Fruit fly (Drosophila melanogaster): ENCODE measurements around the gene Ir8a.
A peak's percentile ranks its signal among the peaks of the same experiment; 100 is the strongest.

Gene Ir8a

dm6 chrX:9250161-9250831, 13.9 kb upstream of the Ir8a start, which contains the start of gene CG17754 (continued):
- TF ChIP-seq CoRest (tag; optimal IDR thresholded peaks at IDR 0.05) (peak; percentile 79), BEAF-32 (GFP tag; optimal IDR thresholded peaks at IDR 0.05) (peak; percentile 31), CG12659 (GFP tag; optimal IDR thresholded peaks at IDR 0.05) (peak; percentile 27), Dll (GFP tag; IDR thresholded peaks at IDR 0.05; ENCODE audit: partially characterized antibody) (no peak), HmgZ (tag; optimal IDR thresholded peaks at IDR 0.05) (peak; percentile 2), CG8290 (GFP tag; optimal IDR thresholded peaks at IDR 0.05) (peak; percentile 9), CG8290 (tag; optimal IDR thresholded peaks at IDR 0.05) (no peak), CG14710 (tag; optimal IDR thresholded peaks at IDR 0.05) (peak; percentile 47), onecut (GFP tag; IDR thresholded peaks at IDR 0.05) (no peak), CG10267 (tag; optimal IDR thresholded peaks at IDR 0.05) (peak; percentile 14), Elba2 (GFP tag; optimal IDR thresholded peaks at IDR 0.05) (peak; percentile 19), CG11504 (tag; optimal IDR thresholded peaks at IDR 0.05) (peak; percentile 40), CG1603 (tag; optimal IDR thresholded peaks at IDR 0.05) (peak; percentile 8)

- no peak for TF ChIP-seq knrl (GFP tag; IDR thresholded peaks at IDR 0.05; ENCODE audit: partially characterized antibody)
- TF ChIP-seq ranshi (GFP tag; IDR thresholded peaks at IDR 0.05): 0 out of 2 replicates have a peak, but pooled peaks have one; percentile 28
- TF ChIP-seq en (GFP tag; optimal IDR thresholded peaks at IDR 0.05): no peak
- peak in 1 of 2 experiments; percentile 46 for TF ChIP-seq bsh (GFP tag; optimal IDR thresholded peaks at IDR 0.05)
- TF ChIP-seq sqz (GFP tag; optimal IDR thresholded peaks at IDR 0.05): no peak
- peak; percentile 30 for TF ChIP-seq Hsf (GFP tag; optimal IDR thresholded peaks at IDR 0.05)
- 0 out of 2 replicates have a peak, but pooled peaks have one; percentile 20 for TF ChIP-seq CG14441 (GFP tag; IDR thresholded peaks at IDR 0.05)
- TF ChIP-seq CoRest (tag; optimal IDR thresholded peaks at IDR 0.05): no peak
- no peak for TF ChIP-seq CG14014 (GFP tag; IDR thresholded peaks at IDR 0.05)
- peak; percentile 7 for TF ChIP-seq CG14710 (tag; optimal IDR thresholded peaks at IDR 0.05)
- TF ChIP-seq ro (GFP tag; IDR thresholded peaks at IDR 0.05): no peak
- no peak for TF ChIP-seq CG31224 (GFP tag; IDR thresholded peaks at IDR 0.05)
- TF ChIP-seq CG3163 (GFP tag; optimal IDR thresholded peaks at IDR 0.05): no peak
- peak; percentile 9 for TF ChIP-seq CG4424 (GFP tag; optimal IDR thresholded peaks at IDR 0.05)
- TF ChIP-seq CG10209 (GFP tag; optimal IDR thresholded peaks at IDR 0.05): no peak
- TF ChIP-seq Drgx (GFP tag; IDR thresholded peaks at IDR 0.05): peak; percentile 39; the same call in 1 of the 2 replicates
- TF ChIP-seq CG7963 (GFP tag; IDR thresholded peaks at IDR 0.05; ENCODE audit: partially characterized antibody): no peak
- no peak for TF ChIP-seq CG4360 (GFP tag; IDR thresholded peaks at IDR 0.05)
- TF ChIP-seq pnt (GFP tag; optimal IDR thresholded peaks at IDR 0.05): no peak
- no peak for TF ChIP-seq Adf1 (GFP tag; IDR thresholded peaks at IDR 0.05)
- no peak for TF ChIP-seq Gug (GFP tag; IDR thresholded peaks at IDR 0.05)
- peak; percentile 69 for TF ChIP-seq zf30C (GFP tag; optimal IDR thresholded peaks at IDR 0.05)
- TF ChIP-seq CG17359 (tag; optimal IDR thresholded peaks at IDR 0.05): peak; percentile 24
- TF ChIP-seq CG9727 (GFP tag; optimal IDR thresholded peaks at IDR 0.05): peak; percentile 33
- TF ChIP-seq bab2 (GFP tag; optimal IDR thresholded peaks at IDR 0.05): no peak
- TF ChIP-seq NK7.1 (GFP tag; optimal IDR thresholded peaks at IDR 0.05): no peak
- no peak for TF ChIP-seq CG16863 (GFP tag; optimal IDR thresholded peaks at IDR 0.05)
- no peak for TF ChIP-seq C15 (GFP tag; IDR thresholded peaks at IDR 0.05)
- no peak for TF ChIP-seq CG4404 (GFP tag; IDR thresholded peaks at IDR 0.05)
- no peak for TF ChIP-seq Antp (GFP tag; optimal IDR thresholded peaks at IDR 0.05)
- peak; percentile 29 for TF ChIP-seq unpg (GFP tag; optimal IDR thresholded peaks at IDR 0.05)
- TF ChIP-seq fd96Cb (tag; optimal IDR thresholded peaks at IDR 0.05): peak; percentile 17
- no peak for TF ChIP-seq Sin3A (optimal IDR thresholded peaks at IDR 0.05)
- no peak for TF ChIP-seq CG12236 (GFP tag; optimal IDR thresholded peaks at IDR 0.05)
- TF ChIP-seq CG31365 (tag; optimal IDR thresholded peaks at IDR 0.05): no peak
- TF ChIP-seq lola (GFP tag; optimal IDR thresholded peaks at IDR 0.05): peak in 1 of 3 experiments; percentile 39
- TF ChIP-seq CTCF (GFP tag; optimal IDR thresholded peaks at IDR 0.05): no peak
- TF ChIP-seq ab (GFP tag; optimal IDR thresholded peaks at IDR 0.05): no peak
- TF ChIP-seq ERR (GFP tag; optimal IDR thresholded peaks at IDR 0.05): no peak
These were observed 11.7 kb upstream of the Ir8a start for dm6 chrX:9248040-9248439.
